Fruit fly (Drosophila melanogaster) whole organism, embryonic: ENCODE data around the gene PIP4K.

Experiments used
- CG11695 ChIP-seq: fragments of 200-800 bp; sonication (Bioruptor generic); IDR thresholded peaks from 3 replicates; pipeline ENCODE4 v1.3.6; 2022; ENCODE audit warnings: missing biosample characterization, missing genetic modification characterization
- bab2 ChIP-seq: fragments of 200-800 bp; sonication (Bioruptor generic); optimal IDR thresholded peaks from 2 replicates; lab custom pipeline; 2016; ENCODE audit warnings: missing biosample characterization, missing genetic modification characterization
- eve ChIP-seq, 2 experiments: fragments of >200 bp; optimal IDR thresholded peaks; 2 replicates each; lab custom pipeline; 2017; ENCODE audit warnings: missing biosample characterization in 2 of 2, missing genetic modification characterization in 2 of 2
- trem ChIP-seq: fragments of 200-800 bp; optimal IDR thresholded peaks from 3 replicates; lab custom pipeline; 2019; ENCODE audit warnings: missing biosample characterization, mild to moderate bottlenecking, missing genetic modification characterization, moderate library complexity

DNA sequence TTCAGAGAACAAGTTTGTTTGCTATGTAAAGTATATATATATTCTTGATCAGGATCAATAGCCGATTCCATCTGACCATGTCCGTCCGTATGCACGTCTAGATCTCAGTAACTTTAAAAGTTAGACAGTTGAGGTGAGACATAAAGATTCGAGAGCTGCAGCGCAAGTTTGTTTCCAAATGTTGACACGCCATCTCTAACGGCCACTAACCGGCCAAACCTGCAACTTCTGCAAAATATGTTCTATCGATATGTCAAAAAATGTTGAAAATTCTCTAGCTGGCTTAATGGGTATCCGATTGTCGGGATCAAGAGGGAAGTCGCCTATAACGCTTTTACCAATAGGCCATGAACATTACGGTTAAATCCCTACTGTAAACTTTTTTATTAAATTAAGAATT, 9.8 kb downstream of the PIP4K start:
- TF ChIP-seq bab2 (GFP tag; lab: Kevin White, UChicago) (no peak), trem (tag; lab: Kevin White, UChicago) (no peak), CG11695 (no peak), eve (GFP tag; optimal IDR thresholded peaks at IDR 0.05; lab: Kevin White, UChicago) (no peak)
